Fruit fly (Drosophila melanogaster): ENCODE measurements around the gene sba.

sba gene

dm6 chr3R:23942965-23943413 is 20.2 kb upstream of the sba start, which contains the start of gene Gdh (continued):
- TF ChIP-seq nau (GFP tag; optimal IDR thresholded peaks at IDR 0.05): no peak
- TF ChIP-seq C15 (GFP tag; IDR thresholded peaks at IDR 0.05): 0 out of 3 replicates have a peak, but pooled peaks have one; percentile 40
- no peak for TF ChIP-seq Dfd (GFP tag; optimal IDR thresholded peaks at IDR 0.05)
- TF ChIP-seq so (GFP tag; IDR thresholded peaks at IDR 0.05): peak; percentile 46; the same call in 2 of the 3 replicates
- peak; percentile 47; the same call in 1 of the 2 replicates for TF ChIP-seq E2f2 (GFP tag; IDR thresholded peaks at IDR 0.05)
- TF ChIP-seq CG10366 (GFP tag; IDR thresholded peaks at IDR 0.05): no peak; the same call in 1 of the 2 replicates
- TF ChIP-seq CG6765 (GFP tag; optimal IDR thresholded peaks at IDR 0.05): peak; percentile 21
- TF ChIP-seq onecut (GFP tag; IDR thresholded peaks at IDR 0.05): peak; percentile 43
- TF ChIP-seq CG3995 (GFP tag; optimal IDR thresholded peaks at IDR 0.05): peak; percentile 95
- no peak for TF ChIP-seq h (optimal IDR thresholded peaks at IDR 0.05)
- no peak for TF ChIP-seq hb (GFP tag; IDR thresholded peaks at IDR 0.05; ENCODE audit: partially characterized antibody)
- TF ChIP-seq gt (GFP tag; IDR thresholded peaks at IDR 0.05): no peak
- TF ChIP-seq gro (GFP tag; optimal IDR thresholded peaks at IDR 0.05): peak; percentile 35
- TF ChIP-seq CG3407 (GFP tag; optimal IDR thresholded peaks at IDR 0.05): no peak
- TF ChIP-seq CG12219 (GFP tag; optimal IDR thresholded peaks at IDR 0.05): peak; percentile 30
- TF ChIP-seq Oli (tag; optimal IDR thresholded peaks at IDR 0.05): no peak
- TF ChIP-seq bsh (GFP tag; optimal IDR thresholded peaks at IDR 0.05): peak in 1 of 2 experiments; percentile 30
- no peak for TF ChIP-seq CG10274 (GFP tag; optimal IDR thresholded peaks at IDR 0.05)
- peak in 1 of 2 experiments; percentile 23 for TF ChIP-seq Pdp1 (GFP tag; optimal IDR thresholded peaks at IDR 0.05)
- TF ChIP-seq Atf-2 (GFP tag; optimal IDR thresholded peaks at IDR 0.05): no peak
- TF ChIP-seq dysf (GFP tag; IDR thresholded peaks at IDR 0.05): 0 out of 3 replicates have a peak, but pooled peaks have one; percentile 18
- TF ChIP-seq CG12659 (GFP tag; optimal IDR thresholded peaks at IDR 0.05): no peak
- TF ChIP-seq lilli (GFP tag; optimal IDR thresholded peaks at IDR 0.05): peak; percentile 62
- no peak for TF ChIP-seq lov (optimal IDR thresholded peaks at IDR 0.05)
- no peak for TF ChIP-seq lov (GFP tag; IDR thresholded peaks at IDR 0.05)
- peak; percentile 23 for TF ChIP-seq p53 (GFP tag; optimal IDR thresholded peaks at IDR 0.05)
- TF ChIP-seq fru (optimal IDR thresholded peaks at IDR 0.05): no peak
- no peak for TF ChIP-seq eve (GFP tag; optimal IDR thresholded peaks at IDR 0.05)
- peak; percentile 96 for TF ChIP-seq Jarid2 (GFP tag; optimal IDR thresholded peaks at IDR 0.05)
- TF ChIP-seq CG13296 (GFP tag; optimal IDR thresholded peaks at IDR 0.05): peak; percentile 51
- no peak for TF ChIP-seq gfzf (GFP tag; optimal IDR thresholded peaks at IDR 0.05)
- TF ChIP-seq CG10979 (tag; optimal IDR thresholded peaks at IDR 0.05): no peak
- no peak for TF ChIP-seq twi (tag; optimal IDR thresholded peaks at IDR 0.05)
- no peak for TF ChIP-seq HLH54F (GFP tag; optimal IDR thresholded peaks at IDR 0.05)
- TF ChIP-seq seq (GFP tag; IDR thresholded peaks at IDR 0.05): peak; percentile 38; the same call in 1 of the 2 replicates
- no peak for TF ChIP-seq Lhr (GFP tag; optimal IDR thresholded peaks at IDR 0.05)
- TF ChIP-seq inv (GFP tag; IDR thresholded peaks at IDR 0.05; ENCODE audit: partially characterized antibody): peak; percentile 37; the same call in 1 of the 2 replicates
- TF ChIP-seq sna (GFP tag; IDR thresholded peaks at IDR 0.05; ENCODE audit: partially characterized antibody): peak; percentile 63
- TF ChIP-seq slbo (GFP tag; IDR thresholded peaks at IDR 0.05): 0 out of 2 replicates have a peak, but pooled peaks have one; percentile 43
- TF ChIP-seq CG15269 (tag; optimal IDR thresholded peaks at IDR 0.05): peak; percentile 22
- no peak for TF ChIP-seq CG17361 (GFP tag; IDR thresholded peaks at IDR 0.05)
- peak; percentile 17 for TF ChIP-seq pzg (GFP tag; optimal IDR thresholded peaks at IDR 0.05)
- no peak for TF ChIP-seq jumu (GFP tag; optimal IDR thresholded peaks at IDR 0.05)
- peak; percentile 10 for TF ChIP-seq BEAF-32 (GFP tag; optimal IDR thresholded peaks at IDR 0.05)
- TF ChIP-seq CG10431 (GFP tag; optimal IDR thresholded peaks at IDR 0.05): no peak
- TF ChIP-seq maf-S (GFP tag; optimal IDR thresholded peaks at IDR 0.05): no peak
- peak in 1 of 2 experiments; percentile 30 for TF ChIP-seq Eip74EF (GFP tag; optimal IDR thresholded peaks at IDR 0.05)
- peak; percentile 70; the same call in 1 of the 2 replicates for TF ChIP-seq CG42726 (GFP tag; IDR thresholded peaks at IDR 0.05; ENCODE audit: partially characterized antibody)
- TF ChIP-seq BtbVII (GFP tag; optimal IDR thresholded peaks at IDR 0.05): peak; percentile 21
- TF ChIP-seq CG32532 (GFP tag; IDR thresholded peaks at IDR 0.05): peak; percentile 55

All from whole organism, embryonic.